Worm (Caenorhabditis elegans) whole organism, L2 larva: ENCODE data around the gene arrd-16.
A peak's percentile ranks its signal among the peaks of the same experiment; 100 is the strongest.

Experiments used
- ZK546.5 ChIP-seq: sonication (generic microtip); optimal IDR thresholded peaks from 2 replicates; lab custom pipeline; 2017; ENCODE audit warnings: missing biosample characterization, missing genetic modification characterization
- aly-2 ChIP-seq: fragments of 150-350 bp; optimal IDR thresholded peaks from 2 replicates; lab custom pipeline; 2014; ENCODE audit warnings: missing biosample characterization, missing genetic modification characterization
- ama-1 ChIP-seq: fragments of 150-350 bp; optimal IDR thresholded peaks from 2 replicates; lab custom pipeline; 2018; ENCODE audit warnings: inconsistent platforms
- crh-2 ChIP-seq: sonication (generic microtip); optimal IDR thresholded peaks from 2 replicates; lab custom pipeline; 2017; ENCODE audit warnings: missing biosample characterization, missing genetic modification characterization
- elt-1 ChIP-seq: fragments of 150-350 bp; optimal IDR thresholded peaks from 2 replicates; lab custom pipeline; 2014; ENCODE audit warnings: missing biosample characterization, missing genetic modification characterization
- fos-1 ChIP-seq: fragments of 150-350 bp; optimal IDR thresholded peaks from 2 replicates; lab custom pipeline; 2014; ENCODE audit warnings: missing biosample characterization, missing genetic modification characterization
- nhr-11 ChIP-seq: fragments of 150-350 bp; optimal IDR thresholded peaks from 2 replicates; lab custom pipeline; 2014; ENCODE audit warnings: missing biosample characterization, missing genetic modification characterization
- nhr-12 ChIP-seq: fragments of 150-350 bp; optimal IDR thresholded peaks from 2 replicates; lab custom pipeline; 2014; ENCODE audit warnings: missing biosample characterization, missing genetic modification characterization
- nhr-237 ChIP-seq: fragments of 150-350 bp; optimal IDR thresholded peaks from 2 replicates; lab custom pipeline; 2014; ENCODE audit warnings: missing biosample characterization, missing genetic modification characterization
- skn-1 ChIP-seq: sonication (generic microtip); optimal IDR thresholded peaks from 2 replicates; lab custom pipeline; 2017; ENCODE audit warnings: missing biosample characterization, missing genetic modification characterization
- snpc-4 ChIP-seq: fragments of 150-350 bp; optimal IDR thresholded peaks from 2 replicates; lab custom pipeline; 2014; ENCODE audit warnings: missing biosample characterization, missing genetic modification characterization
- unc-62 ChIP-seq: fragments of 150-350 bp; optimal IDR thresholded peaks from 2 replicates; lab custom pipeline; 2014; ENCODE audit warnings: missing biosample characterization, missing genetic modification reagents, missing genetic modification characterization

ce11 chrIII:12528029-12528428 is 43.5 kb downstream of the arrd-16 start:
- TF ChIP-seq nhr-11 (tag; lab: Kevin White, UChicago) (no peak), fos-1 (no peak), ama-1 (lab: Kevin White, UChicago) (no peak), ZK546.5 (tag; lab: Kevin White, UChicago) (no peak), unc-62 (GFP tag; lab: Kevin White, UChicago) (no peak), aly-2 (no peak), nhr-12 (tag; lab: Kevin White, UChicago) (no peak), snpc-4 (tag; lab: Kevin White, UChicago) (no peak), crh-2 (tag; lab: Kevin White, UChicago) (peak; percentile 31), skn-1 (tag; lab: Kevin White, UChicago) (no peak), nhr-237 (tag; lab: Kevin White, UChicago) (no peak), elt-1 (tag; lab: Kevin White, UChicago) (no peak)
